Worm (Caenorhabditis elegans): ENCODE measurements around the gene ppfr-4.
A peak's percentile ranks its signal among the peaks of the same experiment; 100 is the strongest.

DNA sequence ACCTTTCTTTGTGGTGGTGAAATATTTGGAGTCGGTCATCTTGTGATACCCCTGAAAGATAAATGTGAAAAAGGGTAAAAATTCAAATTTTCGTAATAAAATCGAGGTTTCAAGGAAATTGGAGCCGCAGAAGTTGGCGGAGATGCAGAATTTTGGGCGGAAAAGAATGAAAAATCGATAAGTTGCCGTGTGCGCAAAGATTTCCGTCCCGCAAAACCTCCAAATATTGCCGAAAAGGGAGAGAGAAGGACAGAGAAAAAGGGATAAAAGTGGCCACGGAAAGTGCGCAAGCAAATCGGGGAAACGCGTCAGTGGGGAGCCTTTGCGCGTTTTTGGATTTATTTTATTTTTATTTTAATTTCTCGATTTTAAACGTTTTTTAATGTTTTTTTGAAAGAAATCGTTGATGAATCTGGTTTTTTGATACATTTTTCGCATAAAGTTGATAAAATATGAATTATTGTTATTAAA lies 22.7 kb upstream of the ppfr-4 start, which contains the start of gene apb-1:
- TF ChIP-seq ztf-23 (GFP tag; IDR thresholded peaks at IDR 0.05) (peak; percentile 85), tab-1 (GFP tag; IDR thresholded peaks at IDR 0.05) (peak; percentile 63; the same call in 1 of the 2 replicates), flt-1 (GFP tag; IDR thresholded peaks at IDR 0.05) (peak; percentile 80), med-1 (GFP tag; optimal IDR thresholded peaks at IDR 0.05; ENCODE audit: insufficient read depth) (peak; percentile 18), klf-2 (GFP tag; conservative IDR thresholded peaks at IDR 0.05) (0 out of 2 replicates have a peak, but pooled peaks have one; percentile 34), T22C8.4 (GFP tag; IDR thresholded peaks at IDR 0.05) (peak; percentile 83), cog-1 (tag; optimal IDR thresholded peaks at IDR 0.05) (peak; percentile 35), ztf-29 (GFP tag; IDR thresholded peaks at IDR 0.05) (peak; percentile 39; the same call in 1 of the 2 replicates), ref-1 (GFP tag; conservative IDR thresholded peaks at IDR 0.05) (0 out of 2 replicates have a peak, but pooled peaks have one; percentile 24)

Measured in whole organism, midembryonic.